Worm (Caenorhabditis elegans): ENCODE results near the gene drp-1.

The drp-1 gene

ce11 chrIV:5493692-5494091, 44.6 kb upstream of the drp-1 start, which contains the start of gene B0273.1:
TSS of gene B0273.1 (plus strand) at chrIV:5493992.
- TF ChIP-seq nhr-28 (tag; optimal IDR thresholded peaks at IDR 0.05) (no peak), mep-1 (tag; optimal IDR thresholded peaks at IDR 0.05) (no peak), unc-130 (GFP tag; optimal IDR thresholded peaks at IDR 0.05) (no peak), mxl-2 (GFP tag; conservative IDR thresholded peaks at IDR 0.05) (no peak), fos-1 (tag; optimal IDR thresholded peaks at IDR 0.05) (no peak), lin-1 (GFP tag; IDR thresholded peaks at IDR 0.05) (no peak), nhr-111 (GFP tag; optimal IDR thresholded peaks at IDR 0.05) (no peak), daf-8 (GFP tag; IDR thresholded peaks at IDR 0.05) (no peak), zip-2 (tag; optimal IDR thresholded peaks at IDR 0.05) (no peak), T26A8.4 (GFP tag; IDR thresholded peaks at IDR 0.05) (no peak), set-16 (GFP tag; IDR thresholded peaks at IDR 0.05) (no peak), Y48G9A.11 (GFP tag; IDR thresholded peaks at IDR 0.05) (no peak), Y5F2A.4 (GFP tag; optimal IDR thresholded peaks at IDR 0.05) (no peak), snpc-4 (tag; optimal IDR thresholded peaks at IDR 0.05) (no peak), ZK337.2 (GFP tag; IDR thresholded peaks at IDR 0.05) (no peak), madf-5 (GFP tag; IDR thresholded peaks at IDR 0.05) (no peak), mes-2 (tag; optimal IDR thresholded peaks at IDR 0.05; ENCODE audit: poor library complexity, severe bottlenecking) (no peak), arid-1 (GFP tag; conservative IDR thresholded peaks at IDR 0.05) (no peak)

ce11 chrIV:5494099-5494498, 44.2 kb upstream of the drp-1 start:
- no peak for TF ChIP-seq lin-38 (GFP tag; IDR thresholded peaks at IDR 0.05)
- peak in 1 of 2 experiments; percentile 77 for TF ChIP-seq unc-62 (GFP tag; optimal IDR thresholded peaks at IDR 0.05 in 1 of 2)
- no peak for TF ChIP-seq unc-62 (tag; optimal IDR thresholded peaks at IDR 0.05)
- no peak for TF ChIP-seq R02D3.7 (tag; optimal IDR thresholded peaks at IDR 0.05)
- TF ChIP-seq hif-1 (tag; optimal IDR thresholded peaks at IDR 0.05): no peak

- no peak for TF ChIP-seq fos-1 (tag; optimal IDR thresholded peaks at IDR 0.05)
- no peak for TF ChIP-seq ceh-32 (tag; optimal IDR thresholded peaks at IDR 0.05; ENCODE audit: poor library complexity)
- no peak for TF ChIP-seq ces-1 (GFP tag; optimal IDR thresholded peaks at IDR 0.05)
- TF ChIP-seq arid-1 (GFP tag; conservative IDR thresholded peaks at IDR 0.05): no peak
- no peak for TF ChIP-seq ztf-7 (tag; optimal IDR thresholded peaks at IDR 0.05)
- TF ChIP-seq lim-7 (GFP tag; IDR thresholded peaks at IDR 0.05): no peak
- no peak for TF ChIP-seq T26A8.4 (GFP tag; IDR thresholded peaks at IDR 0.05)
- TF ChIP-seq lin-1 (GFP tag; IDR thresholded peaks at IDR 0.05): no peak
- no peak for TF ChIP-seq lin-29 (GFP tag; IDR thresholded peaks at IDR 0.05)
- no peak for TF ChIP-seq nhr-41 (GFP tag; IDR thresholded peaks at IDR 0.05)
- no peak for TF ChIP-seq mep-1 (tag; optimal IDR thresholded peaks at IDR 0.05)
- no peak for TF ChIP-seq snpc-1.2 (GFP tag; IDR thresholded peaks at IDR 0.05)
- TF ChIP-seq spr-3 (GFP tag; optimal IDR thresholded peaks at IDR 0.05): no peak
- TF ChIP-seq unc-130 (GFP tag; optimal IDR thresholded peaks at IDR 0.05): no peak
- TF ChIP-seq pha-4 (GFP tag; IDR thresholded peaks at IDR 0.05): no peak
- no peak for TF ChIP-seq pha-4 (tag; optimal IDR thresholded peaks at IDR 0.05)
Observed at ce11 chrIV:5501414-5501813, 36.9 kb upstream of the drp-1 start.

- TF ChIP-seq dpl-1 (GFP tag; optimal IDR thresholded peaks at IDR 0.05): no peak
- TF ChIP-seq arid-1 (GFP tag; conservative IDR thresholded peaks at IDR 0.05): no peak
- TF ChIP-seq mdl-1 (tag; optimal IDR thresholded peaks at IDR 0.05): no peak
- TF ChIP-seq F44E2.7 (GFP tag; IDR thresholded peaks at IDR 0.05): no peak
- peak in 1 of 2 experiments; percentile 98 for TF ChIP-seq unc-62 (GFP tag; optimal IDR thresholded peaks at IDR 0.05 in 1 of 2)
- no peak for TF ChIP-seq unc-62 (tag; optimal IDR thresholded peaks at IDR 0.05)
- TF ChIP-seq snpc-4 (tag; optimal IDR thresholded peaks at IDR 0.05): no peak
- TF ChIP-seq attf-4 (tag; optimal IDR thresholded peaks at IDR 0.05): no peak
- TF ChIP-seq fos-1 (tag; optimal IDR thresholded peaks at IDR 0.05): no peak
Observed at ce11 chrIV:5502610-5503009, 35.7 kb upstream of the drp-1 start.
